Worm (Caenorhabditis elegans) whole organism, young adult: ENCODE measurements around the gene F22B3.7.

Experiments used
- F10E7.11 ChIP-seq: sonication (generic microtip); optimal IDR thresholded peaks from 2 replicates; lab custom pipeline; 2017; ENCODE audit warnings: mild to moderate bottlenecking, missing genetic modification characterization, moderate library complexity, missing compliant biosample characterization
- F52B5.7 ChIP-seq: sonication (generic microtip); optimal IDR thresholded peaks from 2 replicates; lab custom pipeline; 2016; ENCODE audit warnings: mild to moderate bottlenecking, missing genetic modification characterization, missing compliant biosample characterization
- Y56A3A.18 ChIP-seq: fragments of 200-800 bp; sonication (Bioruptor generic); IDR thresholded peaks from 2 replicates; pipeline ENCODE4 v1.3.6; 2022; ENCODE audit warnings: missing genetic modification reagents, missing genetic modification characterization, missing compliant biosample characterization
- Y95B8A.8 ChIP-seq: fragments of 200-800 bp; sonication (Bioruptor generic); IDR thresholded peaks from 2 replicates; pipeline ENCODE4 v1.3.6; 2022; ENCODE audit warnings: missing genetic modification reagents, missing genetic modification characterization, missing compliant biosample characterization
- dpl-1 ChIP-seq: fragments of 150-350 bp; optimal IDR thresholded peaks from 2 replicates; lab custom pipeline; 2014; ENCODE audit warnings: missing biosample characterization, missing genetic modification reagents, missing genetic modification characterization
- lin-54 ChIP-seq: fragments of 200-800 bp; sonication (Bioruptor generic); optimal IDR thresholded peaks from 2 replicates; lab custom pipeline; 2018; ENCODE audit warnings: mild to moderate bottlenecking, missing genetic modification characterization, missing compliant biosample characterization
- snpc-4 ChIP-seq, 5 experiments: fragments of 150-350 bp in 1 of 5; sonication (generic microtip) in 4 of 5; optimal IDR thresholded peaks; 2 replicates each; lab custom pipeline; 2014 to 2018; ENCODE audit warnings: missing genetic modification characterization in 5 of 5, missing biosample characterization in 3 of 5, antibody characterized with exemption in 2 of 5, mild to moderate bottlenecking in 2 of 5, missing compliant biosample characterization in 2 of 5, missing genotype in 2 of 5, moderate library complexity in 2 of 5, missing genetic modification reagents in 1 of 5
- unc-130 ChIP-seq: sonication (generic microtip); optimal IDR thresholded peaks from 2 replicates; lab custom pipeline; 2016; ENCODE audit warnings: missing genetic modification reagents, missing genetic modification characterization, missing compliant biosample characterization
- unc-62 ChIP-seq: fragments of 150-350 bp; optimal IDR thresholded peaks from 2 replicates; lab custom pipeline; 2014; ENCODE audit warnings: missing biosample characterization, missing genetic modification reagents, missing genetic modification characterization

ce11 chrIV:11394243-11394642, 27.4 kb downstream of the F22B3.7 start, which contains the start of gene tag-89:
- TF ChIP-seq snpc-4 (GFP tag; optimal IDR thresholded peaks at IDR 0.05; lab: Kevin White, UChicago) (no peak), snpc-4 (tag; optimal IDR thresholded peaks at IDR 0.05; lab: Kevin White, UChicago) (no peak), F52B5.7 (tag; lab: Kevin White, UChicago) (no peak), unc-62 (GFP tag; lab: Kevin White, UChicago) (no peak), dpl-1 (GFP tag; lab: Kevin White, UChicago) (no peak), Y56A3A.18 (GFP tag; lab: Robert Waterston, UW) (no peak), Y95B8A.8 (no peak), lin-54 (GFP tag; lab: Kevin White, UChicago) (no peak), F10E7.11 (no peak), unc-130 (GFP tag; lab: Kevin White, UChicago) (no peak)
